Fruit fly (Drosophila melanogaster) whole organism, wandering third instar larva: ENCODE measurements around the gene AANATL7.
"Not testable (repeated sequence)": the region's sequence is repeated elsewhere in the genome, so short reads cannot be mapped to it uniquely, and the experiment has no call there.

Experiments
- Dfd ChIP-seq: fragments of >200 bp; optimal IDR thresholded peaks from 2 replicates; lab custom pipeline; 2017; ENCODE audit warnings: missing biosample characterization, missing genetic modification characterization
- Dif ChIP-seq: fragments of 200-275, 200-300 bp; sonication (Bioruptor generic); optimal IDR thresholded peaks from 2 replicates; lab custom pipeline; 2018; ENCODE audit warnings: missing biosample characterization, missing genetic modification characterization; ENCODE audit not compliant: partially characterized antibody
- Hr78 ChIP-seq: fragments of >200 bp; optimal IDR thresholded peaks from 2 replicates; lab custom pipeline; 2017; ENCODE audit warnings: missing biosample characterization, missing genetic modification characterization
- OdsH ChIP-seq: fragments of 200-800 bp; sonication (Bioruptor generic); optimal IDR thresholded peaks from 2 replicates; lab custom pipeline; 2016; ENCODE audit warnings: missing biosample characterization, mild to moderate bottlenecking, missing genetic modification characterization
- brk ChIP-seq: fragments of 200-800 bp; sonication (Bioruptor generic); optimal IDR thresholded peaks from 2 replicates; lab custom pipeline; 2016; ENCODE audit warnings: missing biosample characterization, mild to moderate bottlenecking, missing genetic modification characterization
- dl ChIP-seq, 2 experiments: fragments of 175-275, 200-275 bp in 1 of 2; fragments of 200-275 bp in 1 of 2; sonication (Bioruptor generic); optimal IDR thresholded peaks; lab custom pipeline; 2018; ENCODE audit warnings: mild to moderate bottlenecking in 2 of 2, missing biosample characterization in 2 of 2, missing genetic modification characterization in 2 of 2, moderate library complexity in 2 of 2; ENCODE audit not compliant: partially characterized antibody in 2 of 2, insufficient read depth in 1 of 2
- dsf ChIP-seq: sonication (Bioruptor generic); optimal IDR thresholded peaks from 2 replicates; lab custom pipeline; 2016; ENCODE audit warnings: missing biosample characterization, missing genetic modification characterization, borderline replicate concordance
- pan ChIP-seq: fragments of >200 bp; optimal IDR thresholded peaks from 2 replicates; lab custom pipeline; 2017
- usp ChIP-seq: fragments of >200 bp; optimal IDR thresholded peaks from 2 replicates; lab custom pipeline; 2017; ENCODE audit warnings: missing biosample characterization, missing genetic modification characterization

- TF ChIP-seq OdsH (GFP tag; lab: Kevin White, UChicago); usp (GFP tag; lab: Kevin White, UChicago); pan; dl (GFP tag; optimal IDR thresholded peaks at IDR 0.05; lab: Kevin White, UChicago; ENCODE audit: insufficient read depth in 1 of 2, partially characterized antibody in 2 of 2); dsf (GFP tag; lab: Kevin White, UChicago); brk (GFP tag; lab: Kevin White, UChicago); Dfd; Hr78; Dif: not testable (repeated sequence)
Measured at dm6 chrX:2610236-2610635, 29.5 kb downstream of the AANATL7 start, which contains the start of gene eIF3g1.
